Fruit fly (Drosophila melanogaster): ENCODE results near the gene CG3277.

CG3277 gene

dm6 chr2L:3299142-3299541 lies 4.8 kb upstream of the CG3277 start:
- TF ChIP-seq Lpt (GFP tag; optimal IDR thresholded peaks at IDR 0.05) (no peak), CG11294 (GFP tag; IDR thresholded peaks at IDR 0.05) (no peak), Sox102F (GFP tag; optimal IDR thresholded peaks at IDR 0.05) (no peak), CG16779 (tag; optimal IDR thresholded peaks at IDR 0.05) (no peak), CG15336 (GFP tag; IDR thresholded peaks at IDR 0.05) (no peak)

dm6 chr2L:3299803-3300202 lies 4.1 kb upstream of the CG3277 start:
- TF ChIP-seq CG11902 (GFP tag; optimal IDR thresholded peaks at IDR 0.05) (no peak), ss (GFP tag; optimal IDR thresholded peaks at IDR 0.05) (peak; percentile 31 to 54), CG8319 (GFP tag; optimal IDR thresholded peaks at IDR 0.05) (no peak), Eip78C (GFP tag) (peak; percentile 62), acj6 (GFP tag; optimal IDR thresholded peaks at IDR 0.05) (peak; percentile 19), pdm3 (GFP tag; optimal IDR thresholded peaks at IDR 0.05) (peak; percentile 11), Ets21C (GFP tag; optimal IDR thresholded peaks at IDR 0.05) (no peak), CG9139 (GFP tag; optimal IDR thresholded peaks at IDR 0.05) (peak; percentile 5), OdsH (GFP tag; optimal IDR thresholded peaks at IDR 0.05) (peak; percentile 5), CG6163 (GFP tag; IDR thresholded peaks at IDR 0.05) (0 out of 3 replicates have a peak, but pooled peaks have one; percentile 33), dsx (GFP tag; optimal IDR thresholded peaks at IDR 0.05; ENCODE audit: poor library complexity, severe bottlenecking) (no peak), CG10631 (GFP tag; optimal IDR thresholded peaks at IDR 0.05) (peak; percentile 14), fkh (GFP tag; optimal IDR thresholded peaks at IDR 0.05) (peak; percentile 22), Lpt (GFP tag; optimal IDR thresholded peaks at IDR 0.05) (peak; percentile 30), CG6276 (GFP tag; optimal IDR thresholded peaks at IDR 0.05) (peak; percentile 35), net (GFP tag; optimal IDR thresholded peaks at IDR 0.05) (peak; percentile 22), cyc (GFP tag; optimal IDR thresholded peaks at IDR 0.05) (no peak), Hr4 (GFP tag; optimal IDR thresholded peaks at IDR 0.05) (peak; percentile 13), Met (GFP tag; optimal IDR thresholded peaks at IDR 0.05) (no peak), Sox14 (GFP tag; optimal IDR thresholded peaks at IDR 0.05) (peak; percentile 34), salr (GFP tag; optimal IDR thresholded peaks at IDR 0.05) (no peak), Sox15 (GFP tag; optimal IDR thresholded peaks at IDR 0.05) (no peak), CG6854 (GFP tag; optimal IDR thresholded peaks at IDR 0.05) (no peak), Eip93F (GFP tag; optimal IDR thresholded peaks at IDR 0.05) (no peak), CG10669 (GFP tag; optimal IDR thresholded peaks at IDR 0.05) (peak; percentile 27), CG16779 (tag; optimal IDR thresholded peaks at IDR 0.05) (no peak), fd85E (GFP tag; optimal IDR thresholded peaks at IDR 0.05) (no peak), Ets96B (tag; optimal IDR thresholded peaks at IDR 0.05) (peak; percentile 15), CG32006 (GFP tag; optimal IDR thresholded peaks at IDR 0.05) (peak; percentile 55), CG6808 (GFP tag; optimal IDR thresholded peaks at IDR 0.05) (peak; percentile 46), spab (GFP tag; optimal IDR thresholded peaks at IDR 0.05) (peak; percentile 26), Gug (GFP tag; IDR thresholded peaks at IDR 0.05) (no peak)

dm6 chr2L:3301058-3301457 lies 2.8 kb upstream of the CG3277 start:
- TF ChIP-seq net (GFP tag; optimal IDR thresholded peaks at IDR 0.05) = no peak
- TF ChIP-seq dac (GFP tag; optimal IDR thresholded peaks at IDR 0.05) = no peak
- no peak for TF ChIP-seq CG8119 (GFP tag; IDR thresholded peaks at IDR 0.05)
- TF ChIP-seq Eip78C (GFP tag) = no peak
- no peak for TF ChIP-seq CG6163 (GFP tag; IDR thresholded peaks at IDR 0.05)
- no peak for TF ChIP-seq CG6854 (GFP tag; optimal IDR thresholded peaks at IDR 0.05)
- no peak for TF ChIP-seq svp (GFP tag)
- TF ChIP-seq pdm3 (GFP tag; optimal IDR thresholded peaks at IDR 0.05) = no peak
- TF ChIP-seq CG16779 (tag; optimal IDR thresholded peaks at IDR 0.05) = no peak
- TF ChIP-seq CG11294 (GFP tag; IDR thresholded peaks at IDR 0.05) = no peak
- no peak for TF ChIP-seq topi (GFP tag; optimal IDR thresholded peaks at IDR 0.05)
- TF ChIP-seq Ets96B (tag; optimal IDR thresholded peaks at IDR 0.05) = no peak
- TF ChIP-seq acj6 (GFP tag; optimal IDR thresholded peaks at IDR 0.05) = no peak
- TF ChIP-seq cyc (GFP tag; optimal IDR thresholded peaks at IDR 0.05) = no peak
- no peak for TF ChIP-seq CG7368 (GFP tag; optimal IDR thresholded peaks at IDR 0.05)
- TF ChIP-seq CG15336 (GFP tag; IDR thresholded peaks at IDR 0.05) = no peak
- no peak for TF ChIP-seq CG6792 (GFP tag; optimal IDR thresholded peaks at IDR 0.05)
- TF ChIP-seq OdsH (GFP tag; optimal IDR thresholded peaks at IDR 0.05) = no peak
- TF ChIP-seq CG34406 (GFP tag; optimal IDR thresholded peaks at IDR 0.05) = no peak
